Fruit fly (Drosophila melanogaster): Measurements from ENCODE around the gene Abca3.

The Abca3 gene

dm6 chrX:21251048-21251447 is 55.4 kb downstream of the Abca3 start, which contains the start of gene CG1722:
Gene CG1722 (minus strand): TSS chrX:21251148.
- TF ChIP-seq pan (optimal IDR thresholded peaks at IDR 0.05) (no peak), lola (GFP tag; optimal IDR thresholded peaks at IDR 0.05) (no peak), sv (GFP tag; optimal IDR thresholded peaks at IDR 0.05) (no peak), CG9705 (GFP tag; optimal IDR thresholded peaks at IDR 0.05) (no peak), dsf (GFP tag; optimal IDR thresholded peaks at IDR 0.05; ENCODE audit: borderline replicate concordance) (no peak), fru (GFP tag; optimal IDR thresholded peaks at IDR 0.05) (no peak), jim (GFP tag; optimal IDR thresholded peaks at IDR 0.05) (no peak), Vsx2 (GFP tag; optimal IDR thresholded peaks at IDR 0.05; ENCODE audit: partially characterized antibody) (no peak), HLH106 (tag; optimal IDR thresholded peaks at IDR 0.05) (no peak), Myc (optimal IDR thresholded peaks at IDR 0.05) (no peak), woc (GFP tag; optimal IDR thresholded peaks at IDR 0.05) (no peak)
